Fruit fly (Drosophila melanogaster) whole organism, adult: ENCODE results near the gene CG9682.

ENCODE experiments used
- CG11617 ChIP-seq: fragments of 200-800 bp; sonication (Bioruptor generic); optimal IDR thresholded peaks from 2 replicates; lab custom pipeline; 2017; ENCODE audit warnings: mild to moderate bottlenecking, missing biosample characterization, missing genetic modification reagents, missing genetic modification characterization
- CG12768 ChIP-seq: fragments of 200-800 bp; sonication (Bioruptor generic); optimal IDR thresholded peaks from 2 replicates; lab custom pipeline; 2017; ENCODE audit warnings: missing biosample characterization, missing genetic modification characterization, mild to moderate bottlenecking, moderate library complexity, missing genetic modification reagents
- CG14711 ChIP-seq: fragments of 200-800 bp; sonication (Bioruptor generic); optimal IDR thresholded peaks from 2 replicates; lab custom pipeline; 2018; ENCODE audit warnings: missing biosample characterization, mild to moderate bottlenecking, missing genetic modification characterization, moderate library complexity
- CG1620 ChIP-seq: fragments of 200-800 bp; sonication (Bioruptor generic); optimal IDR thresholded peaks from 2 replicates; lab custom pipeline; 2016; ENCODE audit warnings: missing biosample characterization, missing genetic modification characterization
- CG33017 ChIP-seq: fragments of 200-800 bp; sonication (Bioruptor generic); optimal IDR thresholded peaks from 2 replicates; lab custom pipeline; 2018; ENCODE audit warnings: missing biosample characterization, mild to moderate bottlenecking, missing genetic modification characterization, moderate library complexity
- CG5204 ChIP-seq: fragments of 200-800 bp; sonication (Bioruptor generic); optimal IDR thresholded peaks from 2 replicates; lab custom pipeline; 2016; ENCODE audit warnings: missing biosample characterization, missing genetic modification characterization
- CG7045 ChIP-seq: fragments of 200-800 bp; sonication (Bioruptor generic); optimal IDR thresholded peaks from 2 replicates; lab custom pipeline; 2017; ENCODE audit warnings: missing biosample characterization, mild to moderate bottlenecking, missing genetic modification characterization
- CG7101 ChIP-seq: fragments of 200-800 bp; sonication (Bioruptor generic); optimal IDR thresholded peaks from 2 replicates; lab custom pipeline; 2018; ENCODE audit warnings: missing biosample characterization, mild to moderate bottlenecking, missing genetic modification characterization, moderate library complexity
- Clk ChIP-seq: fragments of 200-800 bp; sonication (Bioruptor generic); optimal IDR thresholded peaks from 2 replicates; lab custom pipeline; 2017; ENCODE audit warnings: missing biosample characterization, missing genetic modification characterization
- Crg-1 ChIP-seq: fragments of 200-800 bp; sonication (Bioruptor generic); optimal IDR thresholded peaks from 2 replicates; lab custom pipeline; 2016; ENCODE audit warnings: missing biosample characterization, missing genetic modification characterization
- Hr96 ChIP-seq: fragments of 200-800 bp; sonication (Bioruptor generic); optimal IDR thresholded peaks from 2 replicates; lab custom pipeline; 2016; ENCODE audit warnings: missing biosample characterization, missing genetic modification characterization
- Mnt ChIP-seq: fragments of 200-800 bp; sonication (Bioruptor generic); optimal IDR thresholded peaks from 2 replicates; lab custom pipeline; 2016; ENCODE audit warnings: missing biosample characterization, mild to moderate bottlenecking, missing genetic modification characterization
- bab1 ChIP-seq: fragments of 200-800 bp; sonication (Bioruptor generic); optimal IDR thresholded peaks from 3 replicates; lab custom pipeline; 2019; ENCODE audit warnings: missing biosample characterization, mild to moderate bottlenecking, missing genetic modification characterization, moderate library complexity
- cic ChIP-seq: fragments of 200-800 bp; sonication (Bioruptor generic); optimal IDR thresholded peaks from 2 replicates; lab custom pipeline; 2017; ENCODE audit warnings: missing biosample characterization, mild to moderate bottlenecking, missing genetic modification characterization, moderate library complexity
- cnc ChIP-seq, 2 experiments: fragments of >200 bp; optimal IDR thresholded peaks; 2 replicates each; lab custom pipeline; 2017
- kay ChIP-seq: fragments of 200-800 bp; sonication (Bioruptor generic); peaks from one replicate; lab custom pipeline; 2016; ENCODE audit warnings: missing biosample characterization, missing genetic modification characterization, borderline replicate concordance
- ovo ChIP-seq: fragments of 200-800 bp; sonication (Bioruptor generic); optimal IDR thresholded peaks from 2 replicates; lab custom pipeline; 2016; ENCODE audit warnings: missing biosample characterization, missing genetic modification characterization
- pad ChIP-seq: fragments of 200-800 bp; sonication (Bioruptor generic); optimal IDR thresholded peaks from 3 replicates; lab custom pipeline; 2017; ENCODE audit warnings: missing biosample characterization, missing genetic modification characterization, mild to moderate bottlenecking, moderate library complexity, missing genetic modification reagents
- tj ChIP-seq: fragments of 200-800 bp; sonication (Bioruptor generic); optimal IDR thresholded peaks from 3 replicates; lab custom pipeline; 2017; ENCODE audit warnings: missing biosample characterization, mild to moderate bottlenecking, missing genetic modification characterization, moderate library complexity
- toe ChIP-seq: fragments of 200-800 bp; sonication (Bioruptor generic); optimal IDR thresholded peaks from 2 replicates; lab custom pipeline; 2016; ENCODE audit warnings: missing biosample characterization, missing genetic modification characterization

CG9682 gene

dm6 chr3R:30289056-30289734 is 38.5 kb downstream of the CG9682 start:
- TF ChIP-seq bab1 (GFP tag; lab: Kevin White, UChicago) (no peak), ovo (GFP tag; lab: Kevin White, UChicago) (no peak), CG1620 (GFP tag; lab: Kevin White, UChicago) (no peak), CG5204 (GFP tag; lab: Kevin White, UChicago) (no peak), Mnt (GFP tag; lab: Kevin White, UChicago) (no peak), Hr96 (GFP tag; lab: Kevin White, UChicago) (no peak), cnc (optimal IDR thresholded peaks at IDR 0.05; lab: Kevin White, UChicago) (no peak), Crg-1 (GFP tag; lab: Kevin White, UChicago) (no peak), kay (no peak), tj (GFP tag; lab: Kevin White, UChicago) (no peak), CG14711 (tag; lab: Kevin White, UChicago) (no peak), Clk (GFP tag; lab: Kevin White, UChicago) (no peak), cic (GFP tag; lab: Kevin White, UChicago) (no peak), CG33017 (no peak), CG11617 (no peak), CG7101 (tag; lab: Kevin White, UChicago) (no peak), pad (GFP tag; lab: Kevin White, UChicago) (no peak)

- TF ChIP-seq cnc (optimal IDR thresholded peaks at IDR 0.05; lab: Kevin White, UChicago), result no peak
- peak; percentile 32 for TF ChIP-seq Clk (GFP tag; lab: Kevin White, UChicago)
- no peak for TF ChIP-seq ovo (GFP tag; lab: Kevin White, UChicago)
- peak; percentile 1 for TF ChIP-seq toe (GFP tag; lab: Kevin White, UChicago)
- peak; percentile 3 for TF ChIP-seq pad (GFP tag; lab: Kevin White, UChicago)
- TF ChIP-seq CG11617, result peak; percentile 81
- TF ChIP-seq CG12768 (GFP tag; lab: Kevin White, UChicago), result peak; percentile 71
- no peak for TF ChIP-seq Hr96 (GFP tag; lab: Kevin White, UChicago)
- TF ChIP-seq CG7101 (tag; lab: Kevin White, UChicago), result peak; percentile 74
- peak; percentile 80 for TF ChIP-seq CG7045 (GFP tag; lab: Kevin White, UChicago)
- peak; percentile 18 for TF ChIP-seq bab1 (GFP tag; lab: Kevin White, UChicago)
- TF ChIP-seq kay, result peak; percentile 57
- TF ChIP-seq CG33017, result peak; percentile 79
- no peak for TF ChIP-seq cic (GFP tag; lab: Kevin White, UChicago)
- peak; percentile 65 for TF ChIP-seq tj (GFP tag; lab: Kevin White, UChicago)
- peak; percentile 68 for TF ChIP-seq CG14711 (tag; lab: Kevin White, UChicago)
- TF ChIP-seq Mnt (GFP tag; lab: Kevin White, UChicago), result no peak
- no peak for TF ChIP-seq CG5204 (GFP tag; lab: Kevin White, UChicago)
- no peak for TF ChIP-seq CG1620 (GFP tag; lab: Kevin White, UChicago)
- TF ChIP-seq Crg-1 (GFP tag; lab: Kevin White, UChicago), result no peak
These were observed 42.9 kb downstream of the CG9682 start for dm6 chr3R:30293478-30294122.

- TF ChIP-seq CG7045 (GFP tag; lab: Kevin White, UChicago) (no peak), ovo (GFP tag; lab: Kevin White, UChicago) (no peak), CG12768 (GFP tag; lab: Kevin White, UChicago) (no peak), CG1620 (GFP tag; lab: Kevin White, UChicago) (no peak)
These were observed 43.9 kb downstream of the CG9682 start for dm6 chr3R:30294603-30295002.

- no peak for TF ChIP-seq ovo (GFP tag; lab: Kevin White, UChicago)
- TF ChIP-seq pad (GFP tag; lab: Kevin White, UChicago), result no peak
- no peak for TF ChIP-seq toe (GFP tag; lab: Kevin White, UChicago)
- TF ChIP-seq CG7045 (GFP tag; lab: Kevin White, UChicago), result no peak
- no peak for TF ChIP-seq CG12768 (GFP tag; lab: Kevin White, UChicago)
- no peak for TF ChIP-seq CG7101 (tag; lab: Kevin White, UChicago)
- no peak for TF ChIP-seq Crg-1 (GFP tag; lab: Kevin White, UChicago)
- TF ChIP-seq CG11617, result no peak
- no peak for TF ChIP-seq Clk (GFP tag; lab: Kevin White, UChicago)
- no peak for TF ChIP-seq CG5204 (GFP tag; lab: Kevin White, UChicago)
- no peak for TF ChIP-seq Mnt (GFP tag; lab: Kevin White, UChicago)
- TF ChIP-seq cnc (optimal IDR thresholded peaks at IDR 0.05; lab: Kevin White, UChicago), result no peak
- no peak for TF ChIP-seq tj (GFP tag; lab: Kevin White, UChicago)
- TF ChIP-seq CG14711 (tag; lab: Kevin White, UChicago), result no peak
- no peak for TF ChIP-seq kay
- TF ChIP-seq CG33017, result no peak
- no peak for TF ChIP-seq Hr96 (GFP tag; lab: Kevin White, UChicago)
These were observed 44.3 kb downstream of the CG9682 start for dm6 chr3R:30295022-30295421.

- no peak for TF ChIP-seq cnc (optimal IDR thresholded peaks at IDR 0.05; lab: Kevin White, UChicago)
- peak; percentile 76 for TF ChIP-seq CG33017
- TF ChIP-seq kay, result peak; percentile 17
- TF ChIP-seq cic (GFP tag; lab: Kevin White, UChicago), result no peak
- peak; percentile 66 for TF ChIP-seq CG12768 (GFP tag; lab: Kevin White, UChicago)
- TF ChIP-seq CG7045 (GFP tag; lab: Kevin White, UChicago), result peak; percentile 61
- no peak for TF ChIP-seq toe (GFP tag; lab: Kevin White, UChicago)
- peak; percentile 90 for TF ChIP-seq bab1 (GFP tag; lab: Kevin White, UChicago)
- TF ChIP-seq pad (GFP tag; lab: Kevin White, UChicago), result peak; percentile 18
- TF ChIP-seq Clk (GFP tag; lab: Kevin White, UChicago), result no peak
- peak; percentile 49 for TF ChIP-seq tj (GFP tag; lab: Kevin White, UChicago)
- TF ChIP-seq Mnt (GFP tag; lab: Kevin White, UChicago), result peak; percentile 29
- peak; percentile 43 for TF ChIP-seq CG5204 (GFP tag; lab: Kevin White, UChicago)
- TF ChIP-seq CG14711 (tag; lab: Kevin White, UChicago), result peak; percentile 81
- no peak for TF ChIP-seq ovo (GFP tag; lab: Kevin White, UChicago)
- peak; percentile 62 for TF ChIP-seq CG11617
- peak; percentile 34 for TF ChIP-seq CG1620 (GFP tag; lab: Kevin White, UChicago)
- no peak for TF ChIP-seq Hr96 (GFP tag; lab: Kevin White, UChicago)
- TF ChIP-seq Crg-1 (GFP tag; lab: Kevin White, UChicago), result peak; percentile 53
- peak; percentile 83 for TF ChIP-seq CG7101 (tag; lab: Kevin White, UChicago)
These were observed 45.3 kb downstream of the CG9682 start for dm6 chr3R:30296035-30296434.
